Fruit fly (Drosophila melanogaster) whole organism, embryonic: ENCODE data around the gene mtTFB2.

Experiments used
- Asciz ChIP-seq: fragments of 200-800 bp; sonication (Bioruptor generic); optimal IDR thresholded peaks from 2 replicates; lab custom pipeline; 2017; ENCODE audit warnings: missing biosample characterization, mild to moderate bottlenecking, missing genetic modification characterization, missing genetic modification reagents
- Bgb ChIP-seq: fragments of 200-800 bp; sonication (Bioruptor generic); IDR thresholded peaks from 2 replicates; pipeline ENCODE4 v1.3.6; 2022; ENCODE audit warnings: missing biosample characterization, missing genetic modification characterization; ENCODE audit not compliant: partially characterized antibody
- CG10267 ChIP-seq: fragments of 200-800 bp; sonication (Bioruptor generic); optimal IDR thresholded peaks from 2 replicates; lab custom pipeline; 2018; ENCODE audit warnings: missing biosample characterization, mild to moderate bottlenecking, missing genetic modification characterization, moderate library complexity
- CG10979 ChIP-seq: fragments of 200-800 bp; sonication (Bioruptor generic); optimal IDR thresholded peaks from 2 replicates; lab custom pipeline; 2018; ENCODE audit warnings: missing biosample characterization, mild to moderate bottlenecking, missing genetic modification characterization, moderate library complexity
- CG12391 ChIP-seq: fragments of 200-800 bp; sonication (Bioruptor generic); optimal IDR thresholded peaks from 3 replicates; lab custom pipeline; 2018; ENCODE audit warnings: missing biosample characterization, mild to moderate bottlenecking, missing genetic modification characterization, moderate library complexity
- CG12744 ChIP-seq: fragments of 200-800 bp; sonication (Bioruptor generic); optimal IDR thresholded peaks from 2 replicates; lab custom pipeline; 2016; ENCODE audit warnings: missing biosample characterization, missing genetic modification characterization
- CG13775 ChIP-seq: fragments of 200-800 bp; sonication (Bioruptor generic); optimal IDR thresholded peaks from 3 replicates; lab custom pipeline; 2017; ENCODE audit warnings: missing biosample characterization, mild to moderate bottlenecking, missing genetic modification characterization
- CG15073 ChIP-seq: fragments of 200-800 bp; sonication (Bioruptor generic); optimal IDR thresholded peaks from 2 replicates; lab custom pipeline; 2016; ENCODE audit warnings: missing biosample characterization, missing genetic modification characterization
- CG15514 ChIP-seq: fragments of 200-800 bp; sonication (Bioruptor generic); optimal IDR thresholded peaks from 3 replicates; lab custom pipeline; 2017; ENCODE audit warnings: missing biosample characterization, missing genetic modification characterization, mild to moderate bottlenecking, moderate library complexity, missing genetic modification reagents
- CG15696 ChIP-seq: fragments of 200-800 bp; sonication (Bioruptor generic); optimal IDR thresholded peaks from 2 replicates; lab custom pipeline; 2019; ENCODE audit warnings: missing biosample characterization, mild to moderate bottlenecking, missing genetic modification characterization, moderate library complexity
- CG17612 ChIP-seq: fragments of 200-800 bp; sonication (Bioruptor generic); IDR thresholded peaks from 2 replicates; pipeline ENCODE4 v1.3.6; 2022; ENCODE audit warnings: missing biosample characterization, missing genetic modification characterization
- CG2116 ChIP-seq: fragments of 200-800 bp; sonication (Bioruptor generic); optimal IDR thresholded peaks from 3 replicates; lab custom pipeline; 2018; ENCODE audit warnings: missing biosample characterization, mild to moderate bottlenecking, missing genetic modification characterization
- CG2120 ChIP-seq: fragments of 200-800 bp; sonication (Bioruptor generic); optimal IDR thresholded peaks from 3 replicates; lab custom pipeline; 2016; ENCODE audit warnings: missing biosample characterization, missing genetic modification characterization
- CG30431 ChIP-seq: fragments of 200-800 bp; sonication (Bioruptor generic); optimal IDR thresholded peaks from 2 replicates; lab custom pipeline; 2017; ENCODE audit warnings: missing biosample characterization, missing genetic modification characterization
- CG32532 ChIP-seq: fragments of 200-800 bp; sonication (Bioruptor generic); IDR thresholded peaks from 2 replicates; pipeline ENCODE4 v1.3.6; 2022; ENCODE audit warnings: missing biosample characterization, missing genetic modification characterization
- CG33557 ChIP-seq: fragments of 200-800 bp; sonication (Bioruptor generic); optimal IDR thresholded peaks from 2 replicates; lab custom pipeline; 2019; ENCODE audit warnings: missing biosample characterization, mild to moderate bottlenecking, missing genetic modification characterization, moderate library complexity
- CG34224 ChIP-seq: fragments of 200-800 bp; sonication (Bioruptor generic); IDR thresholded peaks from 3 replicates; pipeline ENCODE4 v1.3.6; 2022; ENCODE audit warnings: missing biosample characterization, missing genetic modification characterization; ENCODE audit not compliant: partially characterized antibody
- CG42726 ChIP-seq: fragments of 200-800 bp; sonication (Bioruptor generic); IDR thresholded peaks from 2 replicates; pipeline ENCODE4 v1.3.6; 2022; ENCODE audit warnings: missing biosample characterization, missing genetic modification characterization; ENCODE audit not compliant: partially characterized antibody
- CG6175 ChIP-seq: fragments of 200-800 bp; sonication (Bioruptor generic); IDR thresholded peaks from 3 replicates; pipeline ENCODE4 v1.3.6; 2022; ENCODE audit warnings: missing biosample characterization, missing genetic modification characterization
- CG9932 ChIP-seq: fragments of 200-800 bp; sonication (Bioruptor generic); IDR thresholded peaks from 2 replicates; pipeline ENCODE4 v1.3.6; 2022; ENCODE audit warnings: missing biosample characterization, missing genetic modification characterization
- CoRest ChIP-seq: fragments of 200-800 bp; sonication (Bioruptor generic); optimal IDR thresholded peaks from 3 replicates; lab custom pipeline; 2018; ENCODE audit warnings: missing biosample characterization, mild to moderate bottlenecking, missing genetic modification characterization, moderate library complexity
- Gug ChIP-seq: fragments of 200-800 bp; sonication (Bioruptor generic); IDR thresholded peaks from 4 replicates; pipeline ENCODE4 v1.3.6; 2022; ENCODE audit warnings: missing biosample characterization, missing genetic modification characterization
- Lim3 ChIP-seq: fragments of 200-800 bp; sonication (Bioruptor generic); IDR thresholded peaks from 2 replicates; pipeline ENCODE4 v1.3.6; 2022; ENCODE audit warnings: missing biosample characterization, missing genetic modification characterization
- MBD-R2 ChIP-seq: fragments of 200-800 bp; sonication (Bioruptor generic); IDR thresholded peaks from 2 replicates; pipeline ENCODE4 v1.3.6; 2022; ENCODE audit warnings: missing biosample characterization, missing genetic modification characterization
- Neu2 ChIP-seq: fragments of 200-800 bp; sonication (Bioruptor generic); optimal IDR thresholded peaks from 3 replicates; lab custom pipeline; 2016; ENCODE audit warnings: missing biosample characterization, missing genetic modification characterization, borderline replicate concordance
- Sox102F ChIP-seq: fragments of 200-800 bp; sonication (Bioruptor generic); optimal IDR thresholded peaks from 2 replicates; lab custom pipeline; 2018; ENCODE audit warnings: missing biosample characterization, mild to moderate bottlenecking, missing genetic modification characterization, moderate library complexity
- Sry-β ChIP-seq: fragments of 200-800 bp; sonication (Bioruptor generic); optimal IDR thresholded peaks from 2 replicates; lab custom pipeline; 2018; ENCODE audit warnings: missing biosample characterization, mild to moderate bottlenecking, missing genetic modification characterization, moderate library complexity
- Usf ChIP-seq: fragments of 200-800 bp; sonication (Bioruptor generic); optimal IDR thresholded peaks from 2 replicates; lab custom pipeline; 2017; ENCODE audit warnings: missing genotype, missing biosample characterization, missing genetic modification characterization
- Xrp1 ChIP-seq: fragments of 200-800 bp; sonication (Bioruptor generic); IDR thresholded peaks from 2 replicates; pipeline ENCODE4 v1.3.6; 2022; ENCODE audit warnings: missing biosample characterization, missing genetic modification characterization
- amos ChIP-seq: fragments of 200-800 bp; sonication (Bioruptor generic); IDR thresholded peaks from 2 replicates; pipeline ENCODE4 v1.3.6; 2022; ENCODE audit warnings: missing biosample characterization, missing genetic modification characterization; ENCODE audit not compliant: partially characterized antibody
- chif ChIP-seq, 2 experiments: fragments of 200-800 bp; sonication (Bioruptor generic); optimal IDR thresholded peaks; 3 replicates each; lab custom pipeline; 2016; ENCODE audit warnings: missing biosample characterization in 2 of 2, missing genetic modification characterization in 2 of 2
- da ChIP-seq: fragments of 200-800 bp; sonication (Bioruptor generic); optimal IDR thresholded peaks from 2 replicates; lab custom pipeline; 2016; ENCODE audit warnings: missing biosample characterization, missing genetic modification characterization
- gce ChIP-seq: fragments of 200-800 bp; sonication (Bioruptor generic); IDR thresholded peaks from 3 replicates; pipeline ENCODE4 v1.3.6; 2022; ENCODE audit warnings: missing biosample characterization, missing genetic modification characterization
- gem ChIP-seq: fragments of 200-800 bp; sonication (Bioruptor generic); optimal IDR thresholded peaks from 2 replicates; lab custom pipeline; 2019; ENCODE audit warnings: missing biosample characterization, mild to moderate bottlenecking, missing genetic modification characterization, moderate library complexity
- nau ChIP-seq: fragments of 200-800 bp; sonication (Bioruptor generic); optimal IDR thresholded peaks from 3 replicates; lab custom pipeline; 2017; ENCODE audit warnings: missing biosample characterization, mild to moderate bottlenecking, missing genetic modification characterization, missing genetic modification reagents
- nom ChIP-seq: fragments of 200-800 bp; sonication (Bioruptor generic); optimal IDR thresholded peaks from 2 replicates; lab custom pipeline; 2017; ENCODE audit warnings: missing biosample characterization, missing genetic modification characterization, mild to moderate bottlenecking, moderate library complexity, missing genetic modification reagents
- onecut ChIP-seq: fragments of 200-800 bp; sonication (Bioruptor generic); IDR thresholded peaks from 2 replicates; pipeline ENCODE4 v1.3.6; 2022; ENCODE audit warnings: missing biosample characterization, missing genetic modification characterization
- org-1 ChIP-seq: fragments of 200-800 bp; sonication (Bioruptor generic); optimal IDR thresholded peaks from 2 replicates; lab custom pipeline; 2017; ENCODE audit warnings: missing biosample characterization, missing genetic modification characterization
- pb ChIP-seq: fragments of 200-800 bp; sonication (Bioruptor generic); optimal IDR thresholded peaks from 3 replicates; lab custom pipeline; 2016; ENCODE audit warnings: missing biosample characterization, missing genetic modification characterization
- phol ChIP-seq: fragments of 200-800 bp; sonication (Bioruptor generic); optimal IDR thresholded peaks from 3 replicates; lab custom pipeline; 2018; ENCODE audit warnings: missing biosample characterization, mild to moderate bottlenecking, missing genetic modification characterization, moderate library complexity
- pnt ChIP-seq: fragments of 200-800 bp; sonication (Bioruptor generic); optimal IDR thresholded peaks from 3 replicates; lab custom pipeline; 2016; ENCODE audit warnings: missing biosample characterization, missing genetic modification characterization
- sd ChIP-seq: fragments of 200-800 bp; sonication (Bioruptor generic); optimal IDR thresholded peaks from 3 replicates; lab custom pipeline; 2018; ENCODE audit warnings: missing biosample characterization, mild to moderate bottlenecking, missing genetic modification characterization, moderate library complexity
- sim ChIP-seq: fragments of 200-800 bp; sonication (Bioruptor generic); IDR thresholded peaks from 2 replicates; pipeline ENCODE4 v1.3.6; 2022; ENCODE audit warnings: missing biosample characterization, missing genetic modification characterization
- slbo ChIP-seq: fragments of 200-800 bp; sonication (Bioruptor generic); IDR thresholded peaks from 2 replicates; pipeline ENCODE4 v1.3.6; 2022; ENCODE audit warnings: missing biosample characterization, missing genetic modification characterization
- sna ChIP-seq: fragments of 200-800 bp; sonication (Bioruptor generic); IDR thresholded peaks from 2 replicates; pipeline ENCODE4 v1.3.6; 2022; ENCODE audit warnings: missing biosample characterization, missing genetic modification characterization; ENCODE audit not compliant: partially characterized antibody
- so ChIP-seq: fragments of 200-800 bp; sonication (Bioruptor generic); IDR thresholded peaks from 3 replicates; pipeline ENCODE4 v1.3.6; 2022; ENCODE audit warnings: missing biosample characterization, missing genetic modification characterization
- stwl ChIP-seq: fragments of 200-800 bp; sonication (Bioruptor generic); optimal IDR thresholded peaks from 3 replicates; lab custom pipeline; 2018; ENCODE audit warnings: missing biosample characterization, mild to moderate bottlenecking, missing genetic modification characterization, moderate library complexity
- tio ChIP-seq: fragments of 200-800 bp; sonication (Bioruptor generic); optimal IDR thresholded peaks from 2 replicates; lab custom pipeline; 2017; ENCODE audit warnings: missing biosample characterization, missing genetic modification characterization, inconsistent platforms
- vnd ChIP-seq: fragments of 200-800 bp; sonication (Bioruptor generic); IDR thresholded peaks from 3 replicates; pipeline ENCODE4 v1.3.6; 2022; ENCODE audit warnings: missing biosample characterization, missing genetic modification characterization; ENCODE audit not compliant: partially characterized antibody
- zfh2 ChIP-seq: fragments of 200-800 bp; sonication (Bioruptor generic); optimal IDR thresholded peaks from 2 replicates; lab custom pipeline; 2016; ENCODE audit warnings: missing biosample characterization, missing genetic modification characterization

Gene mtTFB2

DNA sequence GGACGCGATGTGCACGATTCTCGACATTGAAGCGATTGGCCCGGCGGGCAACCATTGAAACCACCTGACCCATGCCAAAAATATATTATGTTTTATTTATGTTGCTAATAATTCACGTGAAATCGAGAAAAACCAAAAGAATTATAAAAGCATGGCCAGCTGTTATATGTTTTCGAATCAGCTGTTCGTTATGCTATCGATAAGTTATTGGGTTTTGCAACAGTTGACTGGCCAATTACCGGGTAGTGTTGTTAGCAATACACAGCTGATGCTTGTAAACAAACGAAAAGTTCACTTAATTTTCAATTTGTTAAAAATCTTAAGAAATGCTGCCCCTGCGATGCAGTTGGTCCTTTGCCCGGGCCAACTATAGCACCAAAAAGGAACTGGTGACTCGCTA is at the start of gene mtTFB2, which contains the start of gene CG11722 (continued):
- no peak for TF ChIP-seq da (GFP tag; lab: Kevin White, UChicago)
- TF ChIP-seq CG2116 (GFP tag; lab: Kevin White, UChicago): peak; percentile 50
- TF ChIP-seq CG12744 (GFP tag; lab: Kevin White, UChicago): no peak
- TF ChIP-seq stwl (tag; lab: Kevin White, UChicago): peak; percentile 38
- TF ChIP-seq pb (GFP tag; lab: Kevin White, UChicago): no peak
- no peak for TF ChIP-seq CG42726
- TF ChIP-seq CG10979 (tag; lab: Kevin White, UChicago): no peak
- TF ChIP-seq Asciz (GFP tag; lab: Kevin White, UChicago): no peak
- no peak for TF ChIP-seq nau (GFP tag; lab: Kevin White, UChicago)
- TF ChIP-seq org-1: no peak
- no peak for TF ChIP-seq CG6175 (GFP tag; lab: Robert Waterston, UW)
- no peak for TF ChIP-seq CG15073 (GFP tag; lab: Kevin White, UChicago)
- TF ChIP-seq Neu2 (GFP tag; lab: Kevin White, UChicago): no peak
- no peak for TF ChIP-seq phol (tag; lab: Kevin White, UChicago)
- no peak for TF ChIP-seq Sry-β (GFP tag; lab: Kevin White, UChicago)
- TF ChIP-seq Gug: no peak
- TF ChIP-seq sd: no peak
- TF ChIP-seq Sox102F (GFP tag; lab: Kevin White, UChicago): no peak
- TF ChIP-seq pnt (GFP tag; lab: Kevin White, UChicago): no peak
- no peak; the same call in 1 of the 2 replicates for TF ChIP-seq CG9932
- no peak for TF ChIP-seq CG17612 (GFP tag; lab: Robert Waterston, UW)
- peak; percentile 45 for TF ChIP-seq CG15514 (GFP tag; lab: Kevin White, UChicago)
- TF ChIP-seq Bgb: peak; percentile 41; the same call in 1 of the 2 replicates
- TF ChIP-seq MBD-R2 (GFP tag; lab: Robert Waterston, UW): peak; percentile 81
- no peak for TF ChIP-seq gce (GFP tag; lab: Robert Waterston, UW)
- no peak for TF ChIP-seq CoRest (tag; lab: Kevin White, UChicago)
- no peak for TF ChIP-seq sim (GFP tag; lab: Robert Waterston, UW)
- TF ChIP-seq gem (tag; lab: Kevin White, UChicago): no peak
- no peak for TF ChIP-seq CG30431 (GFP tag; lab: Kevin White, UChicago)
- no peak for TF ChIP-seq CG12391
- TF ChIP-seq tio (GFP tag; lab: Kevin White, UChicago): no peak
- TF ChIP-seq CG33557 (GFP tag; lab: Kevin White, UChicago): no peak
- TF ChIP-seq CG2120 (GFP tag; lab: Kevin White, UChicago): no peak
- TF ChIP-seq so (GFP tag; lab: Robert Waterston, UW): no peak
- peak; percentile 72 for TF ChIP-seq CG34224
- no peak for TF ChIP-seq CG32532
- no peak for TF ChIP-seq zfh2
- TF ChIP-seq CG13775 (GFP tag; lab: Kevin White, UChicago): no peak
- no peak for TF ChIP-seq nom (GFP tag; lab: Kevin White, UChicago)
- no peak for TF ChIP-seq Usf
- TF ChIP-seq sna (GFP tag; lab: Robert Waterston, UW): peak; percentile 45; the same call in 1 of the 2 replicates
- TF ChIP-seq vnd (GFP tag; lab: Robert Waterston, UW): no peak
- no peak for TF ChIP-seq Xrp1 (GFP tag; lab: Robert Waterston, UW)
- TF ChIP-seq amos: peak; percentile 52; the same call in 1 of the 2 replicates
- no peak for TF ChIP-seq chif (GFP tag; optimal IDR thresholded peaks at IDR 0.05; lab: Kevin White, UChicago)
- peak; percentile 91 for TF ChIP-seq CG10267 (tag; lab: Kevin White, UChicago)
- no peak for TF ChIP-seq CG15696 (tag; lab: Kevin White, UChicago)
- TF ChIP-seq Lim3 (GFP tag; lab: Robert Waterston, UW): no peak
- peak; percentile 72; the same call in 1 of the 2 replicates for TF ChIP-seq onecut (GFP tag; lab: Robert Waterston, UW)
- TF ChIP-seq slbo (GFP tag; lab: Robert Waterston, UW): no peak
